Worm (Caenorhabditis elegans) whole organism, young adult: Measurements from ENCODE around the gene hira-1.

Source experiments
- B0035.1 ChIP-seq: sonication (generic microtip); optimal IDR thresholded peaks from 2 replicates; lab custom pipeline; 2016; ENCODE audit warnings: missing genetic modification characterization, mild to moderate bottlenecking, missing compliant biosample characterization, missing genotype, missing genetic modification reagents
- F23B12.7 ChIP-seq: sonication (generic microtip); optimal IDR thresholded peaks from 2 replicates; lab custom pipeline; 2017; ENCODE audit warnings: missing genetic modification characterization, mild to moderate bottlenecking, missing compliant biosample characterization, antibody characterized with exemption, moderate library complexity; ENCODE audit not compliant: insufficient read depth
- F49E8.2 ChIP-seq: sonication (generic microtip); optimal IDR thresholded peaks from 3 replicates; lab custom pipeline; 2017; ENCODE audit warnings: missing genetic modification characterization, mild to moderate bottlenecking, missing compliant biosample characterization, antibody characterized with exemption, moderate library complexity; ENCODE audit not compliant: insufficient read depth
- F57C9.4 ChIP-seq: sonication (generic microtip); optimal IDR thresholded peaks from 2 replicates; lab custom pipeline; 2017; ENCODE audit warnings: mild to moderate bottlenecking, missing genetic modification characterization, missing compliant biosample characterization
- K12H6.12 ChIP-seq: fragments of 200-800 bp; sonication (Bioruptor generic); optimal IDR thresholded peaks from 2 replicates; lab custom pipeline; 2018; ENCODE audit warnings: mild to moderate bottlenecking, missing genetic modification characterization, missing compliant biosample characterization
- Y67H2A.10 ChIP-seq: fragments of 200-800 bp; sonication (Bioruptor generic); conservative IDR thresholded peaks from 2 replicates; pipeline ENCODE4 v1.3.6; 2022; ENCODE audit warnings: missing genetic modification reagents, missing genetic modification characterization, missing compliant biosample characterization
- ZK185.1 ChIP-seq: sonication (generic microtip); optimal IDR thresholded peaks from 2 replicates; lab custom pipeline; 2016; ENCODE audit warnings: mild to moderate bottlenecking, missing genetic modification characterization, missing compliant biosample characterization; ENCODE audit not compliant: poor library complexity, severe bottlenecking
- cebp-2 ChIP-seq: fragments of 200-800 bp; sonication (Bioruptor generic); IDR thresholded peaks from 2 replicates; pipeline ENCODE4 v1.3.6; 2022; ENCODE audit warnings: missing genetic modification characterization, missing compliant biosample characterization
- chd-7 ChIP-seq: sonication (generic microtip); optimal IDR thresholded peaks from 2 replicates; lab custom pipeline; 2016; ENCODE audit warnings: mild to moderate bottlenecking, missing genetic modification characterization, moderate library complexity, missing compliant biosample characterization
- dpff-1 ChIP-seq: sonication (generic microtip); optimal IDR thresholded peaks from 2 replicates; lab custom pipeline; 2017; ENCODE audit warnings: mild to moderate bottlenecking, missing genetic modification characterization, missing compliant biosample characterization
- dpl-1 ChIP-seq: fragments of 150-350 bp; optimal IDR thresholded peaks from 2 replicates; lab custom pipeline; 2014; ENCODE audit warnings: missing biosample characterization, missing genetic modification reagents, missing genetic modification characterization
- him-1 ChIP-seq: sonication (generic microtip); optimal IDR thresholded peaks from 2 replicates; lab custom pipeline; 2016; ENCODE audit warnings: missing genotype, missing genetic modification reagents, missing genetic modification characterization, missing compliant biosample characterization
- hlh-26 ChIP-seq: fragments of 200-800 bp; sonication (Bioruptor generic); conservative IDR thresholded peaks from 2 replicates; pipeline ENCODE4 v1.3.6; 2022; ENCODE audit warnings: missing genetic modification reagents, missing genetic modification characterization, missing compliant biosample characterization
- hsf-1 ChIP-seq: fragments of 200-800 bp; sonication (Bioruptor generic); IDR thresholded peaks from 2 replicates; pipeline ENCODE4 v1.3.6; 2022; ENCODE audit warnings: missing genetic modification reagents, missing genetic modification characterization, missing compliant biosample characterization
- lag-1 ChIP-seq: fragments of 200-800 bp; sonication (Bioruptor generic); IDR thresholded peaks from 2 replicates; pipeline ENCODE4 v1.3.6; 2022; ENCODE audit warnings: missing genetic modification reagents, missing genetic modification characterization, missing compliant biosample characterization
- lin-26 ChIP-seq: fragments of 200-800 bp; sonication (Bioruptor generic); IDR thresholded peaks from 2 replicates; pipeline ENCODE4 v1.3.6; 2022; ENCODE audit warnings: missing genetic modification reagents, missing genetic modification characterization, missing compliant biosample characterization
- lin-54 ChIP-seq: fragments of 200-800 bp; sonication (Bioruptor generic); optimal IDR thresholded peaks from 2 replicates; lab custom pipeline; 2018; ENCODE audit warnings: mild to moderate bottlenecking, missing genetic modification characterization, missing compliant biosample characterization
- madf-10 ChIP-seq: sonication (generic microtip); optimal IDR thresholded peaks from 2 replicates; lab custom pipeline; 2016; ENCODE audit warnings: mild to moderate bottlenecking, missing genetic modification characterization, missing compliant biosample characterization
- madf-3 ChIP-seq: fragments of 200-800 bp; sonication (Bioruptor generic); IDR thresholded peaks from 2 replicates; pipeline ENCODE4 v1.3.6; 2022; ENCODE audit warnings: missing genetic modification reagents, missing genetic modification characterization, missing compliant biosample characterization
- mcd-1 ChIP-seq: fragments of 200-800 bp; sonication (Bioruptor generic); IDR thresholded peaks from 2 replicates; pipeline ENCODE4 v1.3.6; 2022; ENCODE audit warnings: missing genetic modification reagents, missing genetic modification characterization, missing compliant biosample characterization
- nhr-120 ChIP-seq: fragments of 200-800 bp; sonication (Bioruptor generic); IDR thresholded peaks from 2 replicates; pipeline ENCODE4 v1.3.6; 2022; ENCODE audit warnings: missing genetic modification characterization, missing compliant biosample characterization
- nhr-179 ChIP-seq: sonication (generic microtip); optimal IDR thresholded peaks from 2 replicates; lab custom pipeline; 2016; ENCODE audit warnings: mild to moderate bottlenecking, missing genetic modification characterization, missing compliant biosample characterization
- nhr-90 ChIP-seq: sonication (generic microtip); optimal IDR thresholded peaks from 2 replicates; lab custom pipeline; 2016; ENCODE audit warnings: missing genotype, mild to moderate bottlenecking, missing genetic modification characterization, missing compliant biosample characterization
- pha-4 ChIP-seq: fragments of 150-350 bp; sonication (generic microtip); optimal IDR thresholded peaks from 2 replicates; lab custom pipeline; 2014; ENCODE audit warnings: missing biosample characterization, missing genetic modification reagents, missing genetic modification characterization
- rec-8 ChIP-seq, 2 experiments: sonication (generic microtip); optimal IDR thresholded peaks; 2 replicates each; lab custom pipeline; 2016; ENCODE audit warnings: mild to moderate bottlenecking in 2 of 2, missing genetic modification characterization in 2 of 2, missing genetic modification reagents in 2 of 2, missing genotype in 2 of 2, missing biosample characterization in 1 of 2, missing compliant biosample characterization in 1 of 2, moderate library complexity in 1 of 2
- sea-2 ChIP-seq: fragments of 200-800 bp; sonication (Bioruptor generic); IDR thresholded peaks from 2 replicates; pipeline ENCODE4 v1.3.6; 2022; ENCODE audit warnings: missing genetic modification characterization, missing compliant biosample characterization
- snpc-1.1 ChIP-seq: sonication (generic microtip); optimal IDR thresholded peaks from 2 replicates; lab custom pipeline; 2017; ENCODE audit warnings: missing genetic modification characterization, mild to moderate bottlenecking, missing compliant biosample characterization, antibody characterized with exemption, moderate library complexity, missing genotype, missing genetic modification reagents; ENCODE audit not compliant: insufficient read depth
- snpc-1.3 ChIP-seq: sonication (generic microtip); optimal IDR thresholded peaks from 2 replicates; lab custom pipeline; 2017; ENCODE audit warnings: missing genetic modification characterization, mild to moderate bottlenecking, missing compliant biosample characterization, antibody characterized with exemption, moderate library complexity, missing genotype, missing genetic modification reagents; ENCODE audit not compliant: insufficient read depth
- snpc-3.4 ChIP-seq: sonication (generic microtip); optimal IDR thresholded peaks from 2 replicates; lab custom pipeline; 2017; ENCODE audit warnings: missing genetic modification characterization, mild to moderate bottlenecking, missing compliant biosample characterization, antibody characterized with exemption, moderate library complexity, missing genotype, missing genetic modification reagents
- xnd-1 ChIP-seq: sonication (generic microtip); optimal IDR thresholded peaks from 2 replicates; lab custom pipeline; 2016; ENCODE audit warnings: missing genotype, missing genetic modification reagents, missing genetic modification characterization, missing compliant biosample characterization
- zim-3 ChIP-seq: sonication (generic microtip); optimal IDR thresholded peaks from 2 replicates; lab custom pipeline; 2017; ENCODE audit warnings: mild to moderate bottlenecking, missing genetic modification characterization, moderate library complexity, missing compliant biosample characterization
- ztf-18 ChIP-seq: sonication (generic microtip); optimal IDR thresholded peaks from 2 replicates; lab custom pipeline; 2016; ENCODE audit warnings: missing genotype, mild to moderate bottlenecking, missing genetic modification characterization, missing compliant biosample characterization
- ztf-25 ChIP-seq: fragments of 200-800 bp; sonication (Bioruptor generic); IDR thresholded peaks from 2 replicates; pipeline ENCODE4 v1.3.6; 2022; ENCODE audit warnings: missing genetic modification reagents, missing genetic modification characterization, missing compliant biosample characterization
- ztf-26 ChIP-seq: sonication (generic microtip); optimal IDR thresholded peaks from 2 replicates; lab custom pipeline; 2017; ENCODE audit warnings: missing genetic modification characterization, missing compliant biosample characterization
- ztf-28 ChIP-seq: fragments of 200-800 bp; sonication (Bioruptor generic); IDR thresholded peaks from 2 replicates; pipeline ENCODE4 v1.3.6; 2022; ENCODE audit warnings: missing genetic modification reagents, missing genetic modification characterization, missing compliant biosample characterization
- ztf-3 ChIP-seq: fragments of 200-800 bp; sonication (Bioruptor generic); optimal IDR thresholded peaks from 2 replicates; lab custom pipeline; 2018; ENCODE audit warnings: mild to moderate bottlenecking, missing genetic modification characterization, missing compliant biosample characterization
- ztf-6 ChIP-seq: fragments of 200-800 bp; sonication (Bioruptor generic); IDR thresholded peaks from 2 replicates; pipeline ENCODE4 v1.3.6; 2022; ENCODE audit warnings: missing genetic modification reagents, missing genetic modification characterization, missing compliant biosample characterization

Gene hira-1

ce11 chrIII:5172470-5172869, 18.5 kb upstream of the hira-1 start, which contains the start of gene K10D2.5 (continued):
- TF ChIP-seq pha-4 (tag; lab: Kevin White, UChicago) (no peak), lag-1 (GFP tag; lab: Robert Waterston, UW) (0 out of 2 replicates have a peak, but pooled peaks have one; percentile 24), ztf-3 (no peak), F49E8.2 (peak; percentile 90), zim-3 (tag; lab: Kevin White, UChicago) (peak; percentile 80), snpc-1.1 (tag; lab: Kevin White, UChicago) (no peak), lin-54 (GFP tag; lab: Kevin White, UChicago) (peak; percentile 96), nhr-120 (GFP tag; lab: Robert Waterston, UW) (0 out of 2 replicates have a peak, but pooled peaks have one; percentile 88), hsf-1 (peak; percentile 87), snpc-1.3 (tag; lab: Kevin White, UChicago) (peak; percentile 70)

- TF ChIP-seq cebp-2, result no peak
- no peak for TF ChIP-seq ztf-18 (tag; lab: Kevin White, UChicago)
- TF ChIP-seq xnd-1 (tag; lab: Kevin White, UChicago), result no peak
- TF ChIP-seq zim-3 (tag; lab: Kevin White, UChicago), result no peak
- TF ChIP-seq him-1 (tag; lab: Kevin White, UChicago), result no peak
- TF ChIP-seq K12H6.12 (tag; lab: Kevin White, UChicago), result no peak
- TF ChIP-seq nhr-120 (GFP tag; lab: Robert Waterston, UW), result no peak
- no peak for TF ChIP-seq hlh-26 (GFP tag; lab: Robert Waterston, UW)
- TF ChIP-seq snpc-3.4 (tag; lab: Kevin White, UChicago), result no peak
- TF ChIP-seq chd-7, result no peak
- TF ChIP-seq madf-3, result no peak
- no peak for TF ChIP-seq nhr-179
- no peak for TF ChIP-seq dpl-1 (GFP tag; lab: Kevin White, UChicago)
- no peak for TF ChIP-seq ztf-26 (tag; lab: Kevin White, UChicago)
- TF ChIP-seq, all 124 proteins: peak for 0
These were observed 17.8 kb upstream of the hira-1 start, which contains the start of gene emb-1 for ce11 chrIII:5173139-5173538. TSS of gene emb-1 (plus strand) at chrIII:5173439.

- TF ChIP-seq madf-10 (tag; lab: Kevin White, UChicago) (no peak), snpc-3.4 (tag; lab: Kevin White, UChicago) (no peak), Y67H2A.10 (GFP tag; lab: Robert Waterston, UW) (no peak), F23B12.7 (tag; lab: Kevin White, UChicago) (no peak), rec-8 (tag; optimal IDR thresholded peaks at IDR 0.05; lab: Kevin White, UChicago) (no peak), lin-26 (no peak), F57C9.4 (tag; lab: Kevin White, UChicago) (no peak), ztf-18 (tag; lab: Kevin White, UChicago) (no peak), mcd-1 (no peak), pha-4 (tag; lab: Kevin White, UChicago) (no peak), nhr-90 (no peak), dpff-1 (tag; lab: Kevin White, UChicago) (no peak), F49E8.2 (no peak), sea-2 (no peak), ZK185.1 (no peak), ztf-25 (GFP tag; lab: Robert Waterston, UW) (no peak), B0035.1 (no peak), ztf-28 (GFP tag; lab: Robert Waterston, UW) (no peak), ztf-6 (no peak)
These were observed 17.3 kb upstream of the hira-1 start, which contains the start of gene cid-1 for ce11 chrIII:5173622-5174021. TSS of gene cid-1 (plus strand) at chrIII:5173922.
